Worm (Caenorhabditis elegans) whole organism, L4 larva: ENCODE results near the gene nep-16.

Experiments
- F26F4.8 ChIP-seq: fragments of 200-800 bp; sonication (Bioruptor generic); conservative IDR thresholded peaks from 2 replicates; pipeline ENCODE4 v1.3.6; 2022; ENCODE audit warnings: missing genetic modification characterization, missing compliant biosample characterization
- T20F7.1 ChIP-seq: fragments of 200-800 bp; sonication (Bioruptor generic); optimal IDR thresholded peaks from 2 replicates; lab custom pipeline; 2018; ENCODE audit warnings: mild to moderate bottlenecking, missing genetic modification characterization, missing compliant biosample characterization
- Y105C5A.15 ChIP-seq: fragments of 200-800 bp; sonication (Bioruptor generic); IDR thresholded peaks from 2 replicates; pipeline ENCODE4 v1.3.6; 2022; ENCODE audit warnings: missing genetic modification characterization, missing compliant biosample characterization
- Y5F2A.4 ChIP-seq: fragments of 200-800 bp; sonication (Bioruptor generic); optimal IDR thresholded peaks from 2 replicates; lab custom pipeline; 2018; ENCODE audit warnings: mild to moderate bottlenecking, missing genetic modification characterization, missing compliant biosample characterization
- aha-1 ChIP-seq: fragments of 150-350 bp; peaks from one replicate; lab custom pipeline; 2014; ENCODE audit warnings: missing biosample characterization, missing genetic modification characterization
- ama-1 ChIP-seq: fragments of 150-350 bp; optimal IDR thresholded peaks from 2 replicates; lab custom pipeline; 2014; ENCODE audit warnings: inconsistent platforms, mixed read lengths
- ceh-20 ChIP-seq: fragments of 200-800 bp; sonication (Bioruptor generic); IDR thresholded peaks from 2 replicates; pipeline ENCODE4 v1.3.6; 2022; ENCODE audit warnings: missing genetic modification reagents, missing genetic modification characterization, missing compliant biosample characterization
- ceh-32 ChIP-seq: sonication (generic microtip); optimal IDR thresholded peaks from 2 replicates; lab custom pipeline; 2016; ENCODE audit warnings: mild to moderate bottlenecking, missing genetic modification characterization, missing compliant biosample characterization; ENCODE audit not compliant: poor library complexity
- ceh-44 ChIP-seq: fragments of 200-800 bp; sonication (Bioruptor generic); IDR thresholded peaks from 2 replicates; pipeline ENCODE4 v1.3.6; 2022; ENCODE audit warnings: missing genetic modification reagents, missing genetic modification characterization, missing compliant biosample characterization
- ceh-62 ChIP-seq: sonication (generic microtip); optimal IDR thresholded peaks from 2 replicates; lab custom pipeline; 2017; ENCODE audit warnings: missing biosample characterization, missing genetic modification characterization
- ces-1 ChIP-seq: fragments of 150-350 bp; sonication (generic microtip); optimal IDR thresholded peaks from 4 replicates; lab custom pipeline; 2014; ENCODE audit warnings: missing biosample characterization, missing genetic modification reagents, missing genetic modification characterization
- daf-19 ChIP-seq: fragments of 200-800 bp; sonication (Bioruptor generic); conservative IDR thresholded peaks from 2 replicates; pipeline ENCODE4 v1.3.6; 2022; ENCODE audit warnings: missing genetic modification characterization, missing compliant biosample characterization
- daf-8 ChIP-seq: fragments of 200-800 bp; sonication (Bioruptor generic); IDR thresholded peaks from 2 replicates; pipeline ENCODE4 v1.3.6; 2022; ENCODE audit warnings: missing genetic modification characterization, missing compliant biosample characterization
- dmd-8 ChIP-seq: fragments of 200-800 bp; sonication (Bioruptor generic); IDR thresholded peaks from 2 replicates; pipeline ENCODE4 v1.3.6; 2022; ENCODE audit warnings: missing genetic modification characterization, missing compliant biosample characterization
- dmd-9 ChIP-seq: fragments of 200-800 bp; sonication (Bioruptor generic); IDR thresholded peaks from 2 replicates; pipeline ENCODE4 v1.3.6; 2022; ENCODE audit warnings: missing genetic modification reagents, missing genetic modification characterization, missing compliant biosample characterization
- dpl-1 ChIP-seq: fragments of 150-350 bp; optimal IDR thresholded peaks from 2 replicates; lab custom pipeline; 2014; ENCODE audit warnings: missing biosample characterization, missing genetic modification reagents, missing genetic modification characterization
- hlh-11 ChIP-seq: fragments of 200-800 bp; sonication (Bioruptor generic); optimal IDR thresholded peaks from 2 replicates; lab custom pipeline; 2018; ENCODE audit warnings: mild to moderate bottlenecking, missing genetic modification characterization, missing compliant biosample characterization
- hlh-30 ChIP-seq: sonication (generic microtip); optimal IDR thresholded peaks from 2 replicates; lab custom pipeline; 2017; ENCODE audit warnings: antibody characterized with exemption, mild to moderate bottlenecking, missing genetic modification characterization, missing compliant biosample characterization; ENCODE audit not compliant: insufficient read depth
- madf-9 ChIP-seq: fragments of 200-800 bp; sonication (Bioruptor generic); conservative IDR thresholded peaks from 2 replicates; pipeline ENCODE4 v1.3.6; 2022; ENCODE audit warnings: missing genetic modification reagents, missing genetic modification characterization, missing compliant biosample characterization
- mxl-2 ChIP-seq: fragments of 200-800 bp; sonication (Bioruptor generic); conservative IDR thresholded peaks from 2 replicates; pipeline ENCODE4 v1.3.6; 2022; ENCODE audit warnings: missing genetic modification reagents, missing genetic modification characterization, missing compliant biosample characterization
- nhr-102 ChIP-seq: sonication (generic microtip); optimal IDR thresholded peaks from 2 replicates; lab custom pipeline; 2016; ENCODE audit warnings: mild to moderate bottlenecking, missing genetic modification characterization, moderate library complexity, missing compliant biosample characterization
- nhr-11 ChIP-seq: fragments of 150-350 bp; optimal IDR thresholded peaks from 2 replicates; lab custom pipeline; 2014; ENCODE audit warnings: missing biosample characterization, missing genetic modification characterization
- nhr-111 ChIP-seq: fragments of 200-800 bp; sonication (Bioruptor generic); optimal IDR thresholded peaks from 2 replicates; lab custom pipeline; 2018; ENCODE audit warnings: mild to moderate bottlenecking, missing genetic modification characterization, missing compliant biosample characterization
- nhr-237 ChIP-seq: sonication (generic microtip); optimal IDR thresholded peaks from 2 replicates; lab custom pipeline; 2017; ENCODE audit warnings: missing biosample characterization, missing genetic modification characterization
- nhr-25 ChIP-seq: sonication (generic microtip); optimal IDR thresholded peaks from 2 replicates; lab custom pipeline; 2017; ENCODE audit warnings: missing genetic modification characterization, mild to moderate bottlenecking, missing compliant biosample characterization, antibody characterized with exemption, moderate library complexity, borderline replicate concordance; ENCODE audit not compliant: insufficient read depth
- nhr-28 ChIP-seq: fragments of 150-350 bp; optimal IDR thresholded peaks from 2 replicates; lab custom pipeline; 2014; ENCODE audit warnings: missing biosample characterization, missing genetic modification characterization
- nhr-42 ChIP-seq: fragments of 200-800 bp; sonication (Bioruptor generic); IDR thresholded peaks from 2 replicates; pipeline ENCODE4 v1.3.6; 2022; ENCODE audit warnings: missing genetic modification characterization, missing compliant biosample characterization
- nhr-6 ChIP-seq: fragments of 150-350 bp; optimal IDR thresholded peaks from 2 replicates; lab custom pipeline; 2014; ENCODE audit warnings: missing biosample characterization, missing genetic modification characterization
- nhr-76 ChIP-seq: fragments of 150-350 bp; optimal IDR thresholded peaks from 2 replicates; lab custom pipeline; 2014; ENCODE audit warnings: missing biosample characterization, missing genetic modification characterization
- nhr-77 ChIP-seq: fragments of 150-350 bp; optimal IDR thresholded peaks from 2 replicates; lab custom pipeline; 2014; ENCODE audit warnings: missing biosample characterization, missing genetic modification characterization
- pqm-1 ChIP-seq: sonication (generic microtip); optimal IDR thresholded peaks from 2 replicates; lab custom pipeline; 2017; ENCODE audit warnings: missing biosample characterization, missing genetic modification characterization
- rbr-2 ChIP-seq: sonication (generic microtip); optimal IDR thresholded peaks from 2 replicates; lab custom pipeline; 2016; ENCODE audit warnings: missing genotype, missing genetic modification characterization, missing compliant biosample characterization
- tag-97 ChIP-seq: fragments of 200-800 bp; sonication (Bioruptor generic); IDR thresholded peaks from 2 replicates; pipeline ENCODE4 v1.3.6; 2022; ENCODE audit warnings: missing genetic modification characterization, missing compliant biosample characterization
- unc-39 ChIP-seq: sonication (generic microtip); optimal IDR thresholded peaks from 2 replicates; lab custom pipeline; 2017; ENCODE audit warnings: missing biosample characterization, missing genetic modification characterization
- unc-62 ChIP-seq, 3 experiments: fragments of 150-350 bp in 1 of 3; sonication (generic microtip); optimal IDR thresholded peaks in 2 of 3; peaks in 1 of 3; 1 replicate in 1 of 3; 2 replicates in 2 of 3; lab custom pipeline; 2014 to 2017; ENCODE audit warnings: missing biosample characterization in 3 of 3, missing genetic modification characterization in 3 of 3, missing genetic modification reagents in 3 of 3, missing genotype in 1 of 3
- zfp-2 ChIP-seq: sonication (generic microtip); optimal IDR thresholded peaks from 2 replicates; lab custom pipeline; 2016; ENCODE audit warnings: mild to moderate bottlenecking, missing genetic modification characterization, missing compliant biosample characterization

The nep-16 gene

DNA sequence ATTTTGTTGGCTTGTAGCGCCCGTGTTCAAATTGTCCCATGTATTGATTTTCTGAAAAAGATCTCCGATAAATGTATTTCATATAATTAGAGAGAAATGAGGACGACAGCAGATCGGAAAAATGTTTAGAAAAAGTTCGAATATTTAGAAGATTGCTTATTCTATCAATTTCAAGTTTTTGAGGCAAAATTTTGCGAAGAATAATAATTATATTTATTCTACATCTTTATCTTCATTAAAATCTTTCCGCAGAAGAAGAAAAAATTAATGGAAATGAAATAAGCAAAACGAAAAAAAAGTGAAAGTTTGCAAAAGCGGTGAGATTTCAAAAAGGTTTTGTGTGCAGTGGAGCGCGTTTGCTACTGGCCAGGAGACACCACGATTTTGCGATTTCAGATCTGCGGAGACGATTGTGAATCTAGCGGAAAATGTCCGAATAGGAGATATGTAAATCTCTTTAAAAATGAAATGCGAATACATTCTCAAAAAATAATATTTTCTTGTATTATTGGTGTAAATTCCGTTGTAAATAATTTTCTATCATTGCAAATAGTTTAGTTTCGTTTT is 12.6 kb upstream of the nep-16 start, which contains the start of gene nrde-4 (continued):
- TF ChIP-seq daf-19 (GFP tag; lab: Robert Waterston, UW): no peak
- TF ChIP-seq aha-1 (tag; lab: Kevin White, UChicago): no peak
- peak; percentile 63 for TF ChIP-seq hlh-11 (tag; lab: Kevin White, UChicago)

DNA sequence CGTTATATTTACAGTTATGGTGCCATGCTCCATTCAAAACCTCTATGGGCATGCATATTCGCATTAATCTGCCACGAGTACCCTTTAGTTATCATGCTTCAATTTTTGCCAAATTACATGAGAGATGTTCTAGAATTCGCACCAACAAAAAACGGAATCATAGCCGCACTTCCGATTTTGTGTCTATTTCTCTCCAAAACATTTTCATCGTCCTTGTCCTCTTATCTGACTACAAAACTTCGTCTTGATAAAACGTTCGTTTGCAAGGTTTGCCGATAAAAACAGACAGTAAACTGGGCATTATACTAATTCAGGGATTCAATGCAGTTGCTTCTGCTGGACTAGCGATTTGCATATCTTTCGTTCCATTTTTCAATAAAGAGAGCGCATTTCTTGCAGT is 11.5 kb upstream of the nep-16 start:
- TF ChIP-seq hlh-30 (tag; lab: Kevin White, UChicago): no peak
- TF ChIP-seq ama-1 (lab: Kevin White, UChicago): no peak
- TF ChIP-seq mxl-2: no peak
- TF ChIP-seq nhr-77 (tag; lab: Kevin White, UChicago): no peak
- TF ChIP-seq nhr-25: no peak
- no peak for TF ChIP-seq aha-1 (tag; lab: Kevin White, UChicago)
- TF ChIP-seq unc-39 (tag; lab: Kevin White, UChicago): no peak
- TF ChIP-seq zfp-2 (tag; lab: Kevin White, UChicago): no peak
- TF ChIP-seq nhr-28 (tag; lab: Kevin White, UChicago): peak; percentile 73
- TF ChIP-seq nhr-42: no peak
- TF ChIP-seq pqm-1 (tag; lab: Kevin White, UChicago): peak; percentile 23
- no peak for TF ChIP-seq nhr-11 (tag; lab: Kevin White, UChicago)
- no peak for TF ChIP-seq ceh-44

DNA sequence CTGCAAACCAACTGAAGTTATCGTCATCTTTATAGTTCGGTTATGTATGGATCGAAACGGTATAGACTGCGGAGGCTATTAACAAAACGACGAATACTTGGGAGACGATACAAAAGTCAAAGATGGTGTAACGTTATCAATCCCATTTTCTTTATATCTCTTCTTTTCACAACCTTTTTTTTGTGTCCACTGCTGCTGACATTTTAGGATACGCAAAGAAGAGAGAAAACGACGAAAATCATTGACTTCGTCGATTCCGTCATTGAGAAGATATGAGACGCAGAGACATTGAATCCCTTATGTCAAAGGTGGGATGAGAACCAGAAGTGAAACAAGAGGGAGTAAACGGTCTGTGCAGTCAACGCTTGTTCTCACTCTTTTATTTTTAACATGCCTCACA is 9.5 kb upstream of the nep-16 start, which contains the start of gene cima-1:
Gene cima-1, plus strand, starts transcription at position 340 of the 400 bp plus-strand sequence.
- TF ChIP-seq nhr-237 (no peak), tag-97 (GFP tag; lab: Robert Waterston, UW) (no peak), nhr-28 (tag; lab: Kevin White, UChicago) (peak; percentile 83)
- TF ChIP-seq, all 104 proteins: peak for 1

DNA sequence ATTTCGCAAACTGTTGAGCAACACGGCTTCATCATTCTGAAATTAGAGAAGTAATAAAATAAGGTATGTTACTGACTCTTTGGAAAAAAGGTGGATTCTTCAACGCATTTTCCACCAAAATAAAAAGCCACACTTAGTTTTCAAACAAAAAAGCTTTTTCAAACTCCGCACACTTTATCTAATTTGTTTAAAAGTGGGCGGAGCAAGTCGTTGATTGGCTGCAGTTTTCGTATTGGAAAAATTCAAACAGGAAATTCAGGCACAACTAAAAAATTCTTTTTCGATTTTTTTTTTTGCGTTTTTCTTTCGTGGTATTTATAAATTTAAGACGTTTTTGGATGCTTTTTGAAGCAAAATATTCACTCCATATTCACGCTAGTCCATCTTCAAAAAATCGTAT is 8.8 kb upstream of the nep-16 start:
- no peak for TF ChIP-seq F26F4.8
- no peak for TF ChIP-seq Y5F2A.4 (GFP tag; lab: Kevin White, UChicago)
- no peak for TF ChIP-seq ceh-20 (GFP tag; lab: Robert Waterston, UW)
- TF ChIP-seq ceh-62: no peak
- no peak for TF ChIP-seq ceh-32 (tag; lab: Kevin White, UChicago)
- no peak for TF ChIP-seq rbr-2
- no peak for TF ChIP-seq ceh-44
- no peak for TF ChIP-seq nhr-102
- TF ChIP-seq nhr-6 (tag; lab: Kevin White, UChicago): no peak
- no peak for TF ChIP-seq madf-9 (GFP tag; lab: Robert Waterston, UW)
- TF ChIP-seq daf-8: no peak
- TF ChIP-seq unc-62 (GFP tag; optimal IDR thresholded peaks at IDR 0.05 in 1 of 2; lab: Kevin White, UChicago): no peak
- TF ChIP-seq unc-62 (tag; optimal IDR thresholded peaks at IDR 0.05; lab: Kevin White, UChicago): no peak
- no peak for TF ChIP-seq dpl-1 (GFP tag; lab: Kevin White, UChicago)
- TF ChIP-seq Y105C5A.15: no peak
- TF ChIP-seq ama-1 (lab: Kevin White, UChicago): no peak
- no peak for TF ChIP-seq T20F7.1 (GFP tag; lab: Kevin White, UChicago)
- no peak for TF ChIP-seq dmd-9 (GFP tag; lab: Robert Waterston, UW)
- TF ChIP-seq ces-1 (GFP tag; lab: Kevin White, UChicago): no peak

DNA sequence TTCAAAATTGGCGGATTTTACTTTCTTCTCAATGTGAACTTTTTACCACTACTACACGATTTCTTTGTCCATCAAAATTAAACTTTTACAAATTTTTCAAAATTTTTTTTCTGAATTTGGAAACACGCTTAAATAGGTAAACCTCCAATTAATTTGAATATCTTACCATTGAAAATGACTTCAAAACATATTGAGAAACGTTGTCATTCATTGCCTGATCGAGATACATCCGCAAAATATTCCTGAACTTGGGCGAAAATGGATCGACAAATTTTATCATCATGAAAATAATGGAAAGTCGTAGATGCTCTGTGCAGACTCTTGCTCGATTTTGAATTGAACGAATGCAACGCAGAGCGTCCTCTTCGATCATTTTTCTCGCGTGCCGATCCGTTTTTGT is 5.2 kb upstream of the nep-16 start:
- TF ChIP-seq dmd-8 (GFP tag; lab: Robert Waterston, UW): no peak
- TF ChIP-seq unc-62 (GFP tag; optimal IDR thresholded peaks at IDR 0.05 in 1 of 2; lab: Kevin White, UChicago): peak in 1 of 2 experiments; percentile 95
- no peak for TF ChIP-seq unc-62 (tag; optimal IDR thresholded peaks at IDR 0.05; lab: Kevin White, UChicago)
- TF ChIP-seq nhr-111 (GFP tag; lab: Kevin White, UChicago): no peak
- TF ChIP-seq nhr-76 (tag; lab: Kevin White, UChicago): no peak
